Fruit fly (Drosophila melanogaster) ovary, adult (tissue): Measurements from ENCODE around the gene CG1983.

Experiments
- CG17801 ChIP-seq: fragments of 200-800 bp; optimal IDR thresholded peaks from 2 replicates; lab custom pipeline; 2019; ENCODE audit warnings: missing biosample characterization, mild to moderate bottlenecking, missing genetic modification characterization, moderate library complexity; ENCODE audit not compliant: partially characterized antibody

The CG1983 gene

DNA sequence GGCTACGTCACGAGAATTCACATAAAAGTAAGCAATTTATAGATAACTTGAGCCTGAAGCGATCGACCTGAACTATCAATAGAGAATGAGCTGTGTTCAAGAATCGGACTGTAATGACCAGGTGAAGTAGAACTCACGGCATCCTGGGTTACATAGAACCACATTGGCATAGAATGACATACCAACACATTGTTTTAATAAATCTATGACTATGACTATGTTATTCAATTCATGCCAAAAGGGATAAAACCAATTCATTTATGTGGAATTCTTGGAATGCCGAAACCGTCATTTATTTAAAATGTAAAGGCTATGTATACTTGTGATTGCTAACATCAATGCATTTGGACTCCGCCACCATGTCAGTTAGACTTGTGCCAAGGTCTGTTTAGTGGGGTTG, 48.5 kb downstream of the CG1983 start, which contains the start of gene Ppi1:
Gene Ppi1, minus strand, starts transcription at position 101 of the 400 bp plus-strand sequence.
- no peak for TF ChIP-seq CG17801 (GFP tag; lab: Kevin White, UChicago)
